Fruit fly (Drosophila melanogaster): ENCODE results near the gene KrT95D.

DNA sequence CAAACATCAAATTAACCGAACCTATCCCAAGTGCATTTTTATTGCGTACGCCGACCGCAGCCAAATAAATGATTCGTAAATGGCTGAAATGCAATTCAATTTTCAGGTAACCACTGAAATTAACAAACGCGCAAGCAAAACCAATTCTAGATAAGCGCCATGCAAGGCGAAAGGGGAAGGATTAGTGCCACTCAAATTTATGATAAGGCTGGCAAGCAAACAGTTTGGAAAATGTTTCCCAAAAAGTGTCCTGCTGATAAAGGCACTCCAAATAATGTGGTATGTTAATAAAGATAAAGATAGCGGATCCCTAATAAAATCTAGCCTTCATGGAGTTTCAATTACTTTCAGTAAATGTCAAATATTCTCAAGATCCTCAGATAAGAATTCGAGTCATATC is 4.4 kb downstream of the KrT95D start:
- TF ChIP-seq pan (optimal IDR thresholded peaks at IDR 0.05) = no peak
- TF ChIP-seq CG8478 (optimal IDR thresholded peaks at IDR 0.05) = no peak
- TF ChIP-seq psq (optimal IDR thresholded peaks at IDR 0.05) = no peak
- no peak for TF ChIP-seq Dll (optimal IDR thresholded peaks at IDR 0.05)
- TF ChIP-seq usp (GFP tag; optimal IDR thresholded peaks at IDR 0.05) = no peak
- TF ChIP-seq EcR (GFP tag; optimal IDR thresholded peaks at IDR 0.05) = no peak

Measured in whole organism.